Worm (Caenorhabditis elegans) whole organism, L2 larva: ENCODE data around the gene F38B2.2.

ENCODE experiments used
- ceh-82 ChIP-seq: fragments of 150-350 bp; optimal IDR thresholded peaks from 2 replicates; lab custom pipeline; 2014; ENCODE audit warnings: missing biosample characterization, missing genetic modification characterization
- elt-3 ChIP-seq: sonication (generic microtip); optimal IDR thresholded peaks from 2 replicates; lab custom pipeline; 2017; ENCODE audit warnings: missing biosample characterization, missing genetic modification characterization
- lin-11 ChIP-seq: fragments of 150-350 bp; sonication (generic microtip); optimal IDR thresholded peaks from 2 replicates; lab custom pipeline; 2014; ENCODE audit warnings: missing biosample characterization, missing genetic modification characterization, inconsistent platforms, mixed read lengths
- lin-39 ChIP-seq: fragments of 150-350 bp; optimal IDR thresholded peaks from 2 replicates; lab custom pipeline; 2014; ENCODE audit warnings: missing biosample characterization, missing genetic modification reagents, missing genetic modification characterization
- nhr-237 ChIP-seq: fragments of 150-350 bp; optimal IDR thresholded peaks from 2 replicates; lab custom pipeline; 2014; ENCODE audit warnings: missing biosample characterization, missing genetic modification characterization
- nhr-77 ChIP-seq: fragments of 150-350 bp; optimal IDR thresholded peaks from 2 replicates; lab custom pipeline; 2014; ENCODE audit warnings: missing biosample characterization, missing genetic modification characterization
- unc-62 ChIP-seq: fragments of 150-350 bp; optimal IDR thresholded peaks from 2 replicates; lab custom pipeline; 2014; ENCODE audit warnings: missing biosample characterization, missing genetic modification reagents, missing genetic modification characterization

ce11 chrX:11287617-11288016 is 8.4 kb upstream of the F38B2.2 start, which contains the start of gene F38B2.4:
- TF ChIP-seq nhr-237 = no peak
- no peak for TF ChIP-seq lin-39 (tag; lab: Kevin White, UChicago)
- TF ChIP-seq unc-62 (GFP tag; lab: Kevin White, UChicago) = no peak
- TF ChIP-seq elt-3 (tag; lab: Kevin White, UChicago) = no peak
- no peak for TF ChIP-seq lin-11
- TF ChIP-seq ceh-82 (tag; lab: Kevin White, UChicago) = no peak
- TF ChIP-seq nhr-77 (tag; lab: Kevin White, UChicago) = no peak
